Fruit fly (Drosophila melanogaster) whole organism, embryonic: Measurements from ENCODE around the gene CG13309.

Experiments
- B-H2 ChIP-seq: fragments of 200-800 bp; sonication (Bioruptor generic); optimal IDR thresholded peaks from 2 replicates; lab custom pipeline; 2018; ENCODE audit warnings: missing biosample characterization, mild to moderate bottlenecking, missing genetic modification characterization
- CG10462 ChIP-seq: fragments of 200-800 bp; sonication (Bioruptor generic); optimal IDR thresholded peaks from 2 replicates; lab custom pipeline; 2016; ENCODE audit warnings: missing biosample characterization, missing genetic modification characterization
- CG10543 ChIP-seq: fragments of 200-800 bp; sonication (Bioruptor generic); optimal IDR thresholded peaks from 3 replicates; lab custom pipeline; 2017; ENCODE audit warnings: missing biosample characterization, mild to moderate bottlenecking, missing genetic modification characterization, moderate library complexity
- CG11695 ChIP-seq: fragments of 200-800 bp; sonication (Bioruptor generic); IDR thresholded peaks from 3 replicates; pipeline ENCODE4 v1.3.6; 2022; ENCODE audit warnings: missing biosample characterization, missing genetic modification characterization
- CG11696 ChIP-seq: fragments of 200-800 bp; sonication (Bioruptor generic); IDR thresholded peaks from 2 replicates; pipeline ENCODE4 v1.3.6; 2022; ENCODE audit warnings: missing biosample characterization, missing genetic modification characterization
- CG17385 ChIP-seq: fragments of 200-800 bp; sonication (Bioruptor generic); optimal IDR thresholded peaks from 3 replicates; lab custom pipeline; 2018; ENCODE audit warnings: missing biosample characterization, mild to moderate bottlenecking, missing genetic modification characterization
- CG2202 ChIP-seq: fragments of 200-800 bp; sonication (Bioruptor generic); optimal IDR thresholded peaks from 2 replicates; lab custom pipeline; 2018; ENCODE audit warnings: missing biosample characterization, mild to moderate bottlenecking, missing genetic modification characterization
- CG2875 ChIP-seq: fragments of 200-800 bp; sonication (Bioruptor generic); optimal IDR thresholded peaks from 2 replicates; lab custom pipeline; 2017; ENCODE audit warnings: missing biosample characterization, mild to moderate bottlenecking, missing genetic modification characterization, missing genetic modification reagents
- CG32532 ChIP-seq: fragments of 200-800 bp; sonication (Bioruptor generic); IDR thresholded peaks from 2 replicates; pipeline ENCODE4 v1.3.6; 2022; ENCODE audit warnings: missing biosample characterization, missing genetic modification characterization
- CG3281 ChIP-seq: fragments of 200-800 bp; sonication (Bioruptor generic); optimal IDR thresholded peaks from 3 replicates; lab custom pipeline; 2017; ENCODE audit warnings: missing biosample characterization, mild to moderate bottlenecking, missing genetic modification characterization
- CG33213 ChIP-seq: fragments of 200-800 bp; sonication (Bioruptor generic); optimal IDR thresholded peaks from 3 replicates; lab custom pipeline; 2016; ENCODE audit warnings: missing biosample characterization, missing genetic modification characterization
- CG3838 ChIP-seq: fragments of 200-800 bp; sonication (Bioruptor generic); optimal IDR thresholded peaks from 3 replicates; lab custom pipeline; 2016; ENCODE audit warnings: missing biosample characterization, missing genetic modification characterization
- CG4820 ChIP-seq: fragments of 200-800 bp; sonication (Bioruptor generic); optimal IDR thresholded peaks from 3 replicates; lab custom pipeline; 2016; ENCODE audit warnings: missing biosample characterization, missing genetic modification characterization
- CG5953 ChIP-seq: fragments of 200-800 bp; sonication (Bioruptor generic); IDR thresholded peaks from 2 replicates; pipeline ENCODE4 v1.3.6; 2022; ENCODE audit warnings: missing biosample characterization, missing genetic modification characterization
- CG6765 ChIP-seq: fragments of 200-800 bp; sonication (Bioruptor generic); optimal IDR thresholded peaks from 3 replicates; lab custom pipeline; 2017; ENCODE audit warnings: missing biosample characterization, mild to moderate bottlenecking, missing genetic modification characterization
- CG8281 ChIP-seq: fragments of 200-800 bp; sonication (Bioruptor generic); optimal IDR thresholded peaks from 2 replicates; lab custom pipeline; 2018; ENCODE audit warnings: missing biosample characterization, mild to moderate bottlenecking, missing genetic modification characterization, moderate library complexity
- CG8359 ChIP-seq: fragments of 200-800 bp; sonication (Bioruptor generic); optimal IDR thresholded peaks from 2 replicates; lab custom pipeline; 2017; ENCODE audit warnings: missing biosample characterization, mild to moderate bottlenecking, missing genetic modification characterization, borderline replicate concordance
- CG8765 ChIP-seq: fragments of 200-800 bp; sonication (Bioruptor generic); IDR thresholded peaks from 2 replicates; pipeline ENCODE4 v1.3.6; 2022; ENCODE audit warnings: missing biosample characterization, missing genetic modification characterization
- CG8944 ChIP-seq: fragments of 200-800 bp; sonication (Bioruptor generic); optimal IDR thresholded peaks from 3 replicates; lab custom pipeline; 2016; ENCODE audit warnings: missing biosample characterization, missing genetic modification characterization
- CG9797 ChIP-seq: fragments of 200-800 bp; sonication (Bioruptor generic); optimal IDR thresholded peaks from 3 replicates; lab custom pipeline; 2018; ENCODE audit warnings: missing biosample characterization, mild to moderate bottlenecking, missing genetic modification characterization
- Drgx ChIP-seq: fragments of 200-800 bp; sonication (Bioruptor generic); IDR thresholded peaks from 2 replicates; pipeline ENCODE4 v1.3.6; 2022; ENCODE audit warnings: missing biosample characterization, missing genetic modification characterization
- Fer2 ChIP-seq: fragments of 200-800 bp; sonication (Bioruptor generic); optimal IDR thresholded peaks from 2 replicates; lab custom pipeline; 2018; ENCODE audit warnings: missing biosample characterization, mild to moderate bottlenecking, missing genetic modification characterization, moderate library complexity
- Gug ChIP-seq: fragments of 200-800 bp; sonication (Bioruptor generic); IDR thresholded peaks from 4 replicates; pipeline ENCODE4 v1.3.6; 2022; ENCODE audit warnings: missing biosample characterization, missing genetic modification characterization
- HmgD ChIP-seq: fragments of 200-800 bp; sonication (Bioruptor generic); optimal IDR thresholded peaks from 3 replicates; lab custom pipeline; 2016; ENCODE audit warnings: missing biosample characterization, missing genetic modification characterization
- Hr51 ChIP-seq, 2 experiments: fragments of 200-800 bp; sonication (Bioruptor generic); optimal IDR thresholded peaks; 2 replicates in 1 of 2; 3 replicates in 1 of 2; lab custom pipeline; 2016 to 2018; ENCODE audit warnings: missing biosample characterization in 2 of 2, missing genetic modification characterization in 2 of 2, mild to moderate bottlenecking in 1 of 2, moderate library complexity in 1 of 2
- Opbp ChIP-seq: fragments of 200-800 bp; sonication (Bioruptor generic); IDR thresholded peaks from 3 replicates; pipeline ENCODE4 v1.3.6; 2022; ENCODE audit warnings: missing biosample characterization, missing genetic modification characterization; ENCODE audit not compliant: partially characterized antibody
- Scr ChIP-seq: fragments of 200-800 bp; sonication (Bioruptor generic); IDR thresholded peaks from 2 replicates; pipeline ENCODE4 v1.3.6; 2022; ENCODE audit warnings: missing biosample characterization, missing genetic modification characterization; ENCODE audit not compliant: partially characterized antibody
- Vsx1 ChIP-seq: fragments of 200-800 bp; sonication (Bioruptor generic); optimal IDR thresholded peaks from 2 replicates; lab custom pipeline; 2017; ENCODE audit warnings: missing biosample characterization, mild to moderate bottlenecking, missing genetic modification characterization, missing genetic modification reagents
- ase ChIP-seq: fragments of 200-800 bp; sonication (Bioruptor generic); IDR thresholded peaks from 3 replicates; pipeline ENCODE4 v1.3.6; 2022; ENCODE audit warnings: missing biosample characterization, missing genetic modification characterization
- ato ChIP-seq: fragments of 200-800 bp; sonication (Bioruptor generic); IDR thresholded peaks from 2 replicates; pipeline ENCODE4 v1.3.6; 2022; ENCODE audit warnings: missing biosample characterization, missing genetic modification characterization; ENCODE audit not compliant: partially characterized antibody
- caup ChIP-seq: fragments of 200-800 bp; sonication (Bioruptor generic); optimal IDR thresholded peaks from 3 replicates; lab custom pipeline; 2017; ENCODE audit warnings: missing biosample characterization, mild to moderate bottlenecking, missing genetic modification characterization, moderate library complexity; ENCODE audit not compliant: severe bottlenecking
- ci ChIP-seq: fragments of 200-800 bp; sonication (Bioruptor generic); IDR thresholded peaks from 3 replicates; pipeline ENCODE4 v1.3.6; 2022; ENCODE audit warnings: missing biosample characterization, missing genetic modification characterization
- cwo ChIP-seq: fragments of 200-800 bp; sonication (Bioruptor generic); optimal IDR thresholded peaks from 3 replicates; lab custom pipeline; 2017; ENCODE audit warnings: missing biosample characterization, missing genetic modification characterization, mild to moderate bottlenecking, moderate library complexity, missing genetic modification reagents
- fu2 ChIP-seq: fragments of 200-800 bp; sonication (Bioruptor generic); optimal IDR thresholded peaks from 2 replicates; lab custom pipeline; 2016; ENCODE audit warnings: missing biosample characterization, missing genetic modification characterization
- gcm ChIP-seq: fragments of 200-800 bp; sonication (Bioruptor generic); optimal IDR thresholded peaks from 2 replicates; lab custom pipeline; 2019; ENCODE audit warnings: missing biosample characterization, mild to moderate bottlenecking, missing genetic modification characterization, moderate library complexity
- jing ChIP-seq: fragments of 200-800 bp; sonication (Bioruptor generic); optimal IDR thresholded peaks from 2 replicates; lab custom pipeline; 2018; ENCODE audit warnings: missing biosample characterization, mild to moderate bottlenecking, missing genetic modification characterization
- lab ChIP-seq: fragments of 200-800 bp; sonication (Bioruptor generic); optimal IDR thresholded peaks from 3 replicates; lab custom pipeline; 2017; ENCODE audit warnings: missing biosample characterization, missing genetic modification characterization, mild to moderate bottlenecking, moderate library complexity, missing genetic modification reagents
- odd ChIP-seq: fragments of 200-800 bp; sonication (Bioruptor generic); optimal IDR thresholded peaks from 2 replicates; lab custom pipeline; 2017; ENCODE audit warnings: missing biosample characterization, mild to moderate bottlenecking, missing genetic modification characterization
- peb ChIP-seq: fragments of 200-800 bp; sonication (Bioruptor generic); IDR thresholded peaks from 2 replicates; pipeline ENCODE4 v1.3.6; 2022; ENCODE audit warnings: missing biosample characterization, missing genetic modification characterization
- phol ChIP-seq: fragments of 200-800 bp; sonication (Bioruptor generic); optimal IDR thresholded peaks from 3 replicates; lab custom pipeline; 2018; ENCODE audit warnings: missing biosample characterization, mild to moderate bottlenecking, missing genetic modification characterization, moderate library complexity
- scrt ChIP-seq: fragments of 200-800 bp; sonication (Bioruptor generic); optimal IDR thresholded peaks from 2 replicates; lab custom pipeline; 2018; ENCODE audit warnings: missing biosample characterization, mild to moderate bottlenecking, missing genetic modification characterization, moderate library complexity
- sens ChIP-seq: fragments of 200-800 bp; sonication (Bioruptor generic); peaks from one replicate; lab custom pipeline; 2016; ENCODE audit warnings: missing biosample characterization, missing genetic modification characterization
- slp2 ChIP-seq: fragments of 200-800 bp; sonication (Bioruptor generic); optimal IDR thresholded peaks from 2 replicates; lab custom pipeline; 2016; ENCODE audit warnings: missing biosample characterization, missing genetic modification characterization
- sr ChIP-seq: fragments of 200-800 bp; sonication (Bioruptor generic); IDR thresholded peaks from 3 replicates; pipeline ENCODE4 v1.3.6; 2022; ENCODE audit warnings: missing biosample characterization, missing genetic modification characterization
- tin ChIP-seq: fragments of 200-800 bp; sonication (Bioruptor generic); optimal IDR thresholded peaks from 3 replicates; lab custom pipeline; 2016; ENCODE audit warnings: missing biosample characterization, missing genetic modification characterization
- trh ChIP-seq: fragments of 200-800 bp; sonication (Bioruptor generic); optimal IDR thresholded peaks from 2 replicates; lab custom pipeline; 2016; ENCODE audit warnings: missing biosample characterization, missing genetic modification characterization
- vvl ChIP-seq: fragments of 200-800 bp; sonication (Bioruptor generic); IDR thresholded peaks from 2 replicates; pipeline ENCODE4 v1.3.6; 2022; ENCODE audit warnings: missing biosample characterization, missing genetic modification characterization

The CG13309 gene

DNA sequence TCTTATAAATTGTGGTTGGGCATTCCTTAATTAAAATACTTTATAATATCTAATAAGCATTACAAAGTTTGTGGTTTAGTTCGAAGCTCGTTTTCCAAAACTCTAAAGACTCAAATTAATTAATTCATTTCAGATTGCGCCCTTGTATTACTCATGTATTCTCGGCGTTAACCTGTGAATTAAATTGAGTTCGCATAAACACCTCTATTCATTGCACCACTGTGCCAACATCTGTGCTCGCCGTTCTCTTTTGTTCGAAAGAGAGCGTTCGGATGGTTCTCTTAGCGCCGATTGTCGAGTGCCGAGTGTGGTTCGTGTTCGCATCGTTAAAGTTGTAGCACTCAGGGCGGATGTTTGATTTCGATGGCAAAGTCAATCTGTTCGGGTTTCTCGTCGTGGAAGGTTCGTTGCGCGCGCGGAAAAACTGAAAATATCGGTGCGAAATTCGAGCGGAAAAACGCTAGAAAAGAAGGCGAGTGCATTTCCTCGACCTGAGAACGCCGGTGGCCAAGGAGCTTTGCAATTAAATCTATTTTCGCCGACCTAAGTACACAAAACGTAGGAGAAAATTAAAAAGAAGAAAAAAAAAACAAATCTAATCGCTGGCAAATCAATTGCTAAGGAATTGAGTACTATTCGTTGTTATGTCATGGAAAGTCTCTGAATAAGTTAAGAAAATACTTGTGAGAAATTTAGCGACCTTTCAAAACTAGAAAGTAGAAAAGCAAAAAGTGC is 17.1 kb downstream of the CG13309 start, which contains the start of gene dally (continued):
- TF ChIP-seq HmgD (GFP tag; lab: Kevin White, UChicago) (peak; percentile 13), lab (peak; percentile 46), CG9797 (GFP tag; lab: Kevin White, UChicago) (no peak), Fer2 (tag; lab: Kevin White, UChicago) (no peak), CG8944 (GFP tag; lab: Kevin White, UChicago) (no peak), CG17385 (peak; percentile 41), CG8281 (tag; lab: Kevin White, UChicago) (peak; percentile 31), CG6765 (GFP tag; lab: Kevin White, UChicago) (peak; percentile 8), CG33213 (GFP tag; lab: Kevin White, UChicago) (peak; percentile 6), CG4820 (no peak), phol (tag; lab: Kevin White, UChicago) (no peak), scrt (GFP tag; lab: Kevin White, UChicago) (peak; percentile 37), jing (GFP tag; lab: Kevin White, UChicago) (peak; percentile 42), gcm (peak; percentile 34), CG3838 (GFP tag; lab: Kevin White, UChicago) (no peak), slp2 (GFP tag; lab: Kevin White, UChicago) (no peak), Opbp (GFP tag; lab: Robert Waterston, UW) (peak; percentile 68), cwo (no peak), Scr (GFP tag; lab: Robert Waterston, UW) (peak; percentile 48), CG8359 (GFP tag; lab: Kevin White, UChicago) (peak; percentile 48), peb (GFP tag; lab: Robert Waterston, UW) (0 out of 2 replicates have a peak, but pooled peaks have one; percentile 26), sens (peak; percentile 76), vvl (GFP tag; lab: Robert Waterston, UW) (peak; percentile 64), odd (GFP tag; lab: Kevin White, UChicago) (peak; percentile 44), Vsx1 (GFP tag; lab: Kevin White, UChicago) (peak; percentile 5), Drgx (peak; percentile 63), CG8765 (GFP tag; lab: Robert Waterston, UW) (no peak), CG11695 (GFP tag; lab: Robert Waterston, UW) (peak; percentile 36; the same call in 1 of the 3 replicates), sr (GFP tag; lab: Robert Waterston, UW) (peak; percentile 39; the same call in 1 of the 3 replicates), fu2 (GFP tag; lab: Kevin White, UChicago) (no peak), CG3281 (peak; percentile 16), trh (GFP tag; lab: Kevin White, UChicago) (no peak), B-H2 (GFP tag; lab: Kevin White, UChicago) (peak; percentile 44), CG2202 (tag; lab: Kevin White, UChicago) (peak; percentile 2), Gug (GFP tag; lab: Robert Waterston, UW) (peak; percentile 28; the same call in 1 of the 4 replicates), caup (GFP tag; lab: Kevin White, UChicago) (peak; percentile 56), ato (0 out of 2 replicates have a peak, but pooled peaks have one; percentile 43), CG10543 (GFP tag; lab: Kevin White, UChicago) (peak; percentile 73), CG5953 (peak; percentile 20; the same call in 1 of the 2 replicates), tin (peak; percentile 13), ase (GFP tag; lab: Robert Waterston, UW) (no peak), ci (peak; percentile 75; the same call in 2 of the 3 replicates), CG32532 (GFP tag; lab: Robert Waterston, UW) (peak; percentile 61; the same call in 1 of the 2 replicates), CG2875 (GFP tag; lab: Kevin White, UChicago) (peak; percentile 9), CG10462 (GFP tag; lab: Kevin White, UChicago) (no peak), CG11696 (GFP tag; lab: Robert Waterston, UW) (0 out of 2 replicates have a peak, but pooled peaks have one; percentile 40), Hr51 (GFP tag; optimal IDR thresholded peaks at IDR 0.05; lab: Kevin White, UChicago) (peak in 1 of 2 experiments; percentile 7)
